Fruit fly (Drosophila melanogaster) whole organism, embryonic: Measurements from ENCODE around the gene Mo25.

Source experiments
- Bteb2 ChIP-seq: fragments of 200-800 bp; sonication (Bioruptor generic); optimal IDR thresholded peaks from 2 replicates; lab custom pipeline; 2016; ENCODE audit warnings: missing biosample characterization, missing genetic modification characterization
- CG10979 ChIP-seq: fragments of 200-800 bp; sonication (Bioruptor generic); optimal IDR thresholded peaks from 2 replicates; lab custom pipeline; 2018; ENCODE audit warnings: missing biosample characterization, mild to moderate bottlenecking, missing genetic modification characterization, moderate library complexity
- CG11560 ChIP-seq: fragments of 200-800 bp; sonication (Bioruptor generic); IDR thresholded peaks from 3 replicates; pipeline ENCODE4 v1.3.6; 2022; ENCODE audit warnings: missing biosample characterization, missing genetic modification characterization
- CG12744 ChIP-seq: fragments of 200-800 bp; sonication (Bioruptor generic); optimal IDR thresholded peaks from 2 replicates; lab custom pipeline; 2016; ENCODE audit warnings: missing biosample characterization, missing genetic modification characterization
- CG13123 ChIP-seq: fragments of 200-800 bp; sonication (Bioruptor generic); optimal IDR thresholded peaks from 2 replicates; lab custom pipeline; 2016; ENCODE audit warnings: missing biosample characterization, missing genetic modification characterization
- CG14710 ChIP-seq: fragments of 200-800 bp; sonication (Bioruptor generic); optimal IDR thresholded peaks from 3 replicates; lab custom pipeline; 2019; ENCODE audit warnings: missing biosample characterization, mild to moderate bottlenecking, missing genetic modification characterization, moderate library complexity
- CG15479 ChIP-seq: fragments of 200-800 bp; sonication (Bioruptor generic); optimal IDR thresholded peaks from 3 replicates; lab custom pipeline; 2019; ENCODE audit warnings: missing biosample characterization, mild to moderate bottlenecking, missing genetic modification characterization, moderate library complexity
- CG16813 ChIP-seq: fragments of 200-800 bp; sonication (Bioruptor generic); IDR thresholded peaks from 3 replicates; pipeline ENCODE4 v1.3.6; 2022; ENCODE audit warnings: missing biosample characterization, missing genetic modification characterization; ENCODE audit not compliant: partially characterized antibody
- CG17912 ChIP-seq: fragments of 200-800 bp; sonication (Bioruptor generic); optimal IDR thresholded peaks from 2 replicates; lab custom pipeline; 2018; ENCODE audit warnings: missing biosample characterization, mild to moderate bottlenecking, missing genetic modification characterization
- CG18011 ChIP-seq: fragments of 200-800 bp; sonication (Bioruptor generic); optimal IDR thresholded peaks from 2 replicates; lab custom pipeline; 2017; ENCODE audit warnings: missing biosample characterization, missing genetic modification characterization, mild to moderate bottlenecking, moderate library complexity, missing genotype
- CG2875 ChIP-seq: fragments of 200-800 bp; sonication (Bioruptor generic); optimal IDR thresholded peaks from 2 replicates; lab custom pipeline; 2017; ENCODE audit warnings: missing biosample characterization, mild to moderate bottlenecking, missing genetic modification characterization, missing genetic modification reagents
- CG33557 ChIP-seq: fragments of 200-800 bp; sonication (Bioruptor generic); optimal IDR thresholded peaks from 2 replicates; lab custom pipeline; 2019; ENCODE audit warnings: missing biosample characterization, mild to moderate bottlenecking, missing genetic modification characterization, moderate library complexity
- CG42726 ChIP-seq: fragments of 200-800 bp; sonication (Bioruptor generic); IDR thresholded peaks from 2 replicates; pipeline ENCODE4 v1.3.6; 2022; ENCODE audit warnings: missing biosample characterization, missing genetic modification characterization; ENCODE audit not compliant: partially characterized antibody
- CG4730 ChIP-seq: fragments of 200-800 bp; sonication (Bioruptor generic); IDR thresholded peaks from 2 replicates; pipeline ENCODE4 v1.3.6; 2022; ENCODE audit warnings: missing biosample characterization, missing genetic modification characterization
- CG5180 ChIP-seq: fragments of 200-800 bp; sonication (Bioruptor generic); optimal IDR thresholded peaks from 3 replicates; lab custom pipeline; 2017; ENCODE audit warnings: missing biosample characterization, missing genetic modification characterization, mild to moderate bottlenecking, moderate library complexity, missing genetic modification reagents
- CG6689 ChIP-seq: fragments of 200-800 bp; sonication (Bioruptor generic); IDR thresholded peaks from 2 replicates; pipeline ENCODE4 v1.3.6; 2022; ENCODE audit warnings: missing biosample characterization, missing genetic modification characterization
- CG8290 ChIP-seq, 3 experiments: fragments of 200-800 bp; sonication (Bioruptor generic); optimal IDR thresholded peaks; 2 replicates each; lab custom pipeline; 2016 to 2019; ENCODE audit warnings: missing biosample characterization in 3 of 3, missing genetic modification characterization in 3 of 3, mild to moderate bottlenecking in 2 of 3, moderate library complexity in 1 of 3
- HLHmδ ChIP-seq: fragments of 200-800 bp; sonication (Bioruptor generic); optimal IDR thresholded peaks from 2 replicates; lab custom pipeline; 2018; ENCODE audit warnings: missing biosample characterization, mild to moderate bottlenecking, missing genetic modification characterization, moderate library complexity
- HmgD ChIP-seq: fragments of 200-800 bp; sonication (Bioruptor generic); optimal IDR thresholded peaks from 3 replicates; lab custom pipeline; 2016; ENCODE audit warnings: missing biosample characterization, missing genetic modification characterization
- Kr ChIP-seq: fragments of 200-800 bp; sonication (Bioruptor generic); optimal IDR thresholded peaks from 2 replicates; lab custom pipeline; 2017; ENCODE audit warnings: missing biosample characterization, mild to moderate bottlenecking, missing genetic modification characterization
- MBD-R2 ChIP-seq: fragments of 200-800 bp; sonication (Bioruptor generic); IDR thresholded peaks from 2 replicates; pipeline ENCODE4 v1.3.6; 2022; ENCODE audit warnings: missing biosample characterization, missing genetic modification characterization
- Oli ChIP-seq: fragments of 200-800 bp; sonication (Bioruptor generic); optimal IDR thresholded peaks from 2 replicates; lab custom pipeline; 2018; ENCODE audit warnings: missing biosample characterization, mild to moderate bottlenecking, missing genetic modification characterization, moderate library complexity
- ac ChIP-seq: fragments of 200-800 bp; sonication (Bioruptor generic); optimal IDR thresholded peaks from 3 replicates; lab custom pipeline; 2017; ENCODE audit warnings: missing biosample characterization, mild to moderate bottlenecking, missing genetic modification characterization
- bab2 ChIP-seq: fragments of 200-800 bp; sonication (Bioruptor generic); optimal IDR thresholded peaks from 2 replicates; lab custom pipeline; 2016; ENCODE audit warnings: missing biosample characterization, missing genetic modification characterization
- bcd ChIP-seq: fragments of 200-800 bp; sonication (Bioruptor generic); optimal IDR thresholded peaks from 2 replicates; lab custom pipeline; 2017; ENCODE audit warnings: missing biosample characterization, mild to moderate bottlenecking, missing genetic modification characterization
- br ChIP-seq: fragments of >200 bp; optimal IDR thresholded peaks from 2 replicates; lab custom pipeline; 2017
- ci ChIP-seq: fragments of 200-800 bp; sonication (Bioruptor generic); IDR thresholded peaks from 3 replicates; pipeline ENCODE4 v1.3.6; 2022; ENCODE audit warnings: missing biosample characterization, missing genetic modification characterization
- dati ChIP-seq: fragments of 200-800 bp; sonication (Bioruptor generic); IDR thresholded peaks from 2 replicates; pipeline ENCODE4 v1.3.6; 2022; ENCODE audit warnings: missing biosample characterization, missing genetic modification characterization
- gcm2 ChIP-seq: fragments of 200-800 bp; sonication (Bioruptor generic); optimal IDR thresholded peaks from 2 replicates; lab custom pipeline; 2016; ENCODE audit warnings: missing biosample characterization, missing genetic modification characterization
- grau ChIP-seq: fragments of 200-800 bp; optimal IDR thresholded peaks from 3 replicates; lab custom pipeline; 2019; ENCODE audit warnings: missing biosample characterization, mild to moderate bottlenecking, missing genetic modification characterization, moderate library complexity
- jumu ChIP-seq: fragments of 200-800 bp; sonication (Bioruptor generic); optimal IDR thresholded peaks from 3 replicates; lab custom pipeline; 2016; ENCODE audit warnings: missing biosample characterization, missing genetic modification characterization
- mirr ChIP-seq: fragments of 200-800 bp; sonication (Bioruptor generic); optimal IDR thresholded peaks from 3 replicates; lab custom pipeline; 2018; ENCODE audit warnings: missing biosample characterization, mild to moderate bottlenecking, missing genetic modification characterization
- nerfin-1 ChIP-seq: fragments of 200-800 bp; sonication (Bioruptor generic); optimal IDR thresholded peaks from 3 replicates; lab custom pipeline; 2019; ENCODE audit warnings: missing biosample characterization, mild to moderate bottlenecking, missing genetic modification characterization, moderate library complexity
- pb ChIP-seq: fragments of 200-800 bp; sonication (Bioruptor generic); optimal IDR thresholded peaks from 3 replicates; lab custom pipeline; 2016; ENCODE audit warnings: missing biosample characterization, missing genetic modification characterization
- peb ChIP-seq: fragments of 200-800 bp; sonication (Bioruptor generic); IDR thresholded peaks from 2 replicates; pipeline ENCODE4 v1.3.6; 2022; ENCODE audit warnings: missing biosample characterization, missing genetic modification characterization
- pfk ChIP-seq: fragments of 200-800 bp; sonication (Bioruptor generic); optimal IDR thresholded peaks from 2 replicates; lab custom pipeline; 2018; ENCODE audit warnings: missing biosample characterization, mild to moderate bottlenecking, missing genetic modification characterization, moderate library complexity
- pum ChIP-seq: fragments of 200-800 bp; sonication (Bioruptor generic); optimal IDR thresholded peaks from 2 replicates; lab custom pipeline; 2016; ENCODE audit warnings: missing biosample characterization, missing genetic modification characterization
- sens ChIP-seq: fragments of 200-800 bp; sonication (Bioruptor generic); peaks from one replicate; lab custom pipeline; 2016; ENCODE audit warnings: missing biosample characterization, missing genetic modification characterization
- slou ChIP-seq: fragments of 200-800 bp; sonication (Bioruptor generic); optimal IDR thresholded peaks from 3 replicates; lab custom pipeline; 2016; ENCODE audit warnings: missing biosample characterization, missing genetic modification characterization
- stwl ChIP-seq: fragments of 200-800 bp; sonication (Bioruptor generic); optimal IDR thresholded peaks from 3 replicates; lab custom pipeline; 2018; ENCODE audit warnings: missing biosample characterization, mild to moderate bottlenecking, missing genetic modification characterization, moderate library complexity
- tx ChIP-seq: fragments of 200-800 bp; sonication (Bioruptor generic); optimal IDR thresholded peaks from 2 replicates; lab custom pipeline; 2016; ENCODE audit warnings: missing biosample characterization, missing genetic modification characterization
- unpg ChIP-seq: fragments of 200-800 bp; sonication (Bioruptor generic); optimal IDR thresholded peaks from 3 replicates; lab custom pipeline; 2018; ENCODE audit warnings: missing biosample characterization, mild to moderate bottlenecking, missing genetic modification characterization, moderate library complexity
- vnd ChIP-seq: fragments of 200-800 bp; sonication (Bioruptor generic); IDR thresholded peaks from 3 replicates; pipeline ENCODE4 v1.3.6; 2022; ENCODE audit warnings: missing biosample characterization, missing genetic modification characterization; ENCODE audit not compliant: partially characterized antibody

Mo25 gene

DNA sequence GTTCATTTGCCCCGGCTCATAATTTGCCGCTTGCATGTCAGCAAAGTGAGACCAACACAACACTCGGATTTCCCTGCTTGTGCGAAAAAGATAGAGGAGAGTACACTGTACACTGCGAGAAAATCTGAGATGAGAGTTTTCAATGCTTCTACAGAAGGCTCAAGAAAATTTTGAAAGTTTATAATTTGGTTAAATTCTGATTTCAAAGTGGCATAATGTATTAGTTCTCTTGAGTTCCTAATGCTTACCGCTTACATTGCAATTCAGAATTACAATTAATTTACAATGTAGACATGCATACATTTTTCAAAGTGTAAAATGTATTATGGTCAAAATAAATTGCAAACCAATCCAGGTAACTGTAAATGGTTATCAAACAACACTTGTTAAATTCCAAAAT lies 27.7 kb upstream of the Mo25 start (continued):
- no peak for TF ChIP-seq CG17912 (GFP tag; lab: Kevin White, UChicago)
- no peak for TF ChIP-seq Bteb2 (GFP tag; lab: Kevin White, UChicago)
- TF ChIP-seq CG12744 (GFP tag; lab: Kevin White, UChicago), result no peak
- no peak for TF ChIP-seq peb
- peak; percentile 5 for TF ChIP-seq Oli (tag; lab: Kevin White, UChicago)
- TF ChIP-seq grau (tag; lab: Kevin White, UChicago), result no peak
- TF ChIP-seq tx (GFP tag; lab: Kevin White, UChicago), result no peak
- no peak for TF ChIP-seq CG14710
- no peak for TF ChIP-seq CG5180 (GFP tag; lab: Kevin White, UChicago)
- no peak for TF ChIP-seq nerfin-1 (tag; lab: Kevin White, UChicago)
- no peak for TF ChIP-seq CG18011
- no peak for TF ChIP-seq slou
- no peak for TF ChIP-seq pfk
- no peak for TF ChIP-seq HLHmδ (GFP tag; lab: Kevin White, UChicago)
- no peak for TF ChIP-seq pb
- TF ChIP-seq ci (GFP tag; lab: Robert Waterston, UW), result no peak
- TF ChIP-seq dati, result no peak
- no peak for TF ChIP-seq CG4730 (GFP tag; lab: Robert Waterston, UW)
- TF ChIP-seq CG16813 (GFP tag; lab: Robert Waterston, UW), result no peak
- TF ChIP-seq vnd, result no peak
- TF ChIP-seq CG6689 (GFP tag; lab: Robert Waterston, UW), result no peak
- no peak for TF ChIP-seq gcm2 (GFP tag; lab: Kevin White, UChicago)
- peak; percentile 86 for TF ChIP-seq sens
- no peak for TF ChIP-seq CG11560 (tag; lab: Robert Waterston, UW)
- TF ChIP-seq CG2875, result no peak
- no peak for TF ChIP-seq ac (GFP tag; lab: Kevin White, UChicago)
- TF ChIP-seq jumu (GFP tag; lab: Kevin White, UChicago), result no peak
- TF ChIP-seq CG42726 (GFP tag; lab: Robert Waterston, UW), result 0 out of 2 replicates have a peak, but pooled peaks have one; percentile 27
- no peak for TF ChIP-seq Kr (GFP tag; lab: Kevin White, UChicago)
- TF ChIP-seq CG15479 (GFP tag; lab: Kevin White, UChicago), result no peak
- no peak for TF ChIP-seq HmgD (GFP tag; lab: Kevin White, UChicago)
- TF ChIP-seq mirr, result no peak
- no peak for TF ChIP-seq bab2
- peak; percentile 2 for TF ChIP-seq pum (GFP tag; lab: Kevin White, UChicago)
- no peak for TF ChIP-seq stwl
- TF ChIP-seq CG8290 (GFP tag; optimal IDR thresholded peaks at IDR 0.05; lab: Kevin White, UChicago), result no peak
- no peak for TF ChIP-seq CG8290 (tag; optimal IDR thresholded peaks at IDR 0.05; lab: Kevin White, UChicago)
- no peak for TF ChIP-seq br (lab: Kevin White, UChicago)
- TF ChIP-seq bcd (GFP tag; lab: Kevin White, UChicago), result no peak
- TF ChIP-seq CG10979 (tag; lab: Kevin White, UChicago), result peak; percentile 51
- TF ChIP-seq CG33557 (GFP tag; lab: Kevin White, UChicago), result no peak
- no peak for TF ChIP-seq CG13123 (GFP tag; lab: Kevin White, UChicago)
- no peak for TF ChIP-seq MBD-R2 (GFP tag; lab: Robert Waterston, UW)
- TF ChIP-seq unpg (GFP tag; lab: Kevin White, UChicago), result no peak
